Worm (Caenorhabditis elegans): ENCODE results near the gene ril-1.

DNA sequence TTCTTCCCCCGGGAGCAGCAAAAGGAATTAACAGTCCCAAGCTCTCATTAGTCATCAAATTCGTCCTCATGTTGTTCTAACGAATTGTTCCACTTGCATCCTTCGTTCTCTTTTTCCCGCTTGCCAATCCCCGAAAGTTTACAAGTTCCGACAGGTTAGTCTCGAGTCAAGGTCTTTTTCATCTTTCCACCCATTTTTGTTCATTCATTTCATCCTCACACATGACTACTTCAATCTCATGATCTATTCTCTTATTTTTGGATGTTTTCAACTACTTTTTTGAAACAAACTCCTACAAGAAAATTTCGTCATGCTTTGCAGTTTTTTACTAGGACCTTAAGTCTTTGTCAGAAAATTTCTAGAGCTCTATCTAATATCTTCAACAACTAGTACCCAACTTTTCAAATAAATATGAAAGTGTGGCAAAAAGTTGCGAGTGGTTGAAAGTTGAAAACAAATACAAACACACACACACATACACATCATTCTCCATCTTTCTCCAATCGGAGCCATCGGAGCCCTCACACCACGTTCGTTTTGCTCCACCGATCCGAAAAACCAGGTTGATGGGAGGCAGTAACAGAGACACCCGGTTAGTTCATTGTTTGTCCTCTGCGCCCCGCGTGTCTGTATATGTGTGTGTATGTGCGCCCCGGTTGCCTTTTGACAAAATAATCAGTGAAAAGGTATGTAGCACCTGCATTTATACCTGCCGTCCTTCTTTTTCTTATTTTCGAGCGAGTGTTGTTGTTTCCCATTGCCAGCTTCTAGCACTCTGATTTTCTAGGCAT, 24.7 kb downstream of the ril-1 start:
- no peak for TF ChIP-seq F13C5.2 (tag; optimal IDR thresholded peaks at IDR 0.05)
- TF ChIP-seq ama-1 (optimal IDR thresholded peaks at IDR 0.05): no peak
- no peak for TF ChIP-seq tbx-11 (GFP tag; IDR thresholded peaks at IDR 0.05)
- TF ChIP-seq tbx-37 (GFP tag; conservative IDR thresholded peaks at IDR 0.05): no peak
- no peak for TF ChIP-seq hmbx-1 (tag; optimal IDR thresholded peaks at IDR 0.05)
- no peak for TF ChIP-seq flt-1 (GFP tag; IDR thresholded peaks at IDR 0.05)
- no peak for TF ChIP-seq pes-1 (GFP tag; IDR thresholded peaks at IDR 0.05)
- no peak for TF ChIP-seq scrt-1 (GFP tag; IDR thresholded peaks at IDR 0.05)
- TF ChIP-seq ceh-36 (tag; optimal IDR thresholded peaks at IDR 0.05): no peak
- no peak for TF ChIP-seq aly-1 (tag; optimal IDR thresholded peaks at IDR 0.05)
- no peak for TF ChIP-seq ceh-13 (GFP tag; optimal IDR thresholded peaks at IDR 0.05)
- TF ChIP-seq hmg-4 (GFP tag; optimal IDR thresholded peaks at IDR 0.05): no peak
- no peak for TF ChIP-seq ets-7 (tag; optimal IDR thresholded peaks at IDR 0.05)
- TF ChIP-seq sea-1 (GFP tag; conservative IDR thresholded peaks at IDR 0.05): no peak
